Fruit fly (Drosophila melanogaster): ENCODE results near the gene Qtzl.

The Qtzl gene

dm6 chr2L:12005436-12006396, 10.2 kb downstream of the Qtzl start:
- peak; percentile 71 for TF ChIP-seq mirr (GFP tag; optimal IDR thresholded peaks at IDR 0.05)
- TF ChIP-seq CG2889 (GFP tag; IDR thresholded peaks at IDR 0.05): no peak
- TF ChIP-seq E2f2 (GFP tag; IDR thresholded peaks at IDR 0.05): no peak
- TF ChIP-seq Aef1 (GFP tag; IDR thresholded peaks at IDR 0.05): no peak
- no peak for TF ChIP-seq CG4404 (GFP tag; IDR thresholded peaks at IDR 0.05)
- peak; percentile 86 for TF ChIP-seq CG13894 (tag; optimal IDR thresholded peaks at IDR 0.05)
- no peak for TF ChIP-seq Chrac-16 (GFP tag; optimal IDR thresholded peaks at IDR 0.05)
- no peak for TF ChIP-seq Dek (tag; optimal IDR thresholded peaks at IDR 0.05)
- TF ChIP-seq Max (GFP tag; optimal IDR thresholded peaks at IDR 0.05): no peak
- peak; percentile 13 for TF ChIP-seq ftz-f1 (GFP tag; optimal IDR thresholded peaks at IDR 0.05)
- TF ChIP-seq CG5180 (GFP tag; optimal IDR thresholded peaks at IDR 0.05): peak; percentile 36
- peak in 1 of 2 experiments; percentile 20 for TF ChIP-seq Pdp1 (GFP tag; optimal IDR thresholded peaks at IDR 0.05)
- no peak for TF ChIP-seq CG10654 (GFP tag; optimal IDR thresholded peaks at IDR 0.05)
- TF ChIP-seq CrebB (tag; optimal IDR thresholded peaks at IDR 0.05): peak; percentile 3
- no peak for TF ChIP-seq Dip2 (GFP tag; IDR thresholded peaks at IDR 0.05)
- peak; percentile 97 for TF ChIP-seq run (tag; optimal IDR thresholded peaks at IDR 0.05)
- TF ChIP-seq eve (GFP tag; optimal IDR thresholded peaks at IDR 0.05): no peak
- TF ChIP-seq NfI (GFP tag; optimal IDR thresholded peaks at IDR 0.05): peak; percentile 87
- TF ChIP-seq mam (GFP tag; optimal IDR thresholded peaks at IDR 0.05): no peak
- TF ChIP-seq CG15269 (tag; optimal IDR thresholded peaks at IDR 0.05): peak; percentile 41
- peak; percentile 96 for TF ChIP-seq Nf-YC (tag; optimal IDR thresholded peaks at IDR 0.05)
- TF ChIP-seq CG18476 (GFP tag; optimal IDR thresholded peaks at IDR 0.05): no peak
- TF ChIP-seq CG7987 (GFP tag; optimal IDR thresholded peaks at IDR 0.05): peak; percentile 71
- TF ChIP-seq CG10543 (GFP tag; optimal IDR thresholded peaks at IDR 0.05): peak; percentile 98
- TF ChIP-seq abd-A (tag; optimal IDR thresholded peaks at IDR 0.05): peak; percentile 99
- peak; percentile 13 for TF ChIP-seq CG12299 (tag; optimal IDR thresholded peaks at IDR 0.05)
- peak; percentile 61 for TF ChIP-seq exex (tag; optimal IDR thresholded peaks at IDR 0.05)
- no peak for TF ChIP-seq ken (GFP tag; IDR thresholded peaks at IDR 0.05)
- TF ChIP-seq hth (optimal IDR thresholded peaks at IDR 0.05): no peak
- TF ChIP-seq pros (GFP tag; optimal IDR thresholded peaks at IDR 0.05): peak; percentile 50
- no peak for TF ChIP-seq tin (GFP tag; optimal IDR thresholded peaks at IDR 0.05)
- peak; percentile 16 for TF ChIP-seq caup (GFP tag; optimal IDR thresholded peaks at IDR 0.05; ENCODE audit: severe bottlenecking)
- TF ChIP-seq CG4360 (GFP tag; IDR thresholded peaks at IDR 0.05): no peak
- no peak for TF ChIP-seq CG4282 (GFP tag; optimal IDR thresholded peaks at IDR 0.05)
- TF ChIP-seq CG2120 (GFP tag; optimal IDR thresholded peaks at IDR 0.05): no peak
- TF ChIP-seq CG12071 (GFP tag; optimal IDR thresholded peaks at IDR 0.05): no peak
- no peak for TF ChIP-seq pb (GFP tag; optimal IDR thresholded peaks at IDR 0.05)
- TF ChIP-seq CG11695 (GFP tag; IDR thresholded peaks at IDR 0.05): no peak
- TF ChIP-seq Med (GFP tag): peak; percentile 84
- peak in 1 of 2 experiments; percentile 99 for TF ChIP-seq Hr78 (GFP tag; optimal IDR thresholded peaks at IDR 0.05)
- TF ChIP-seq MBD-R2 (GFP tag; IDR thresholded peaks at IDR 0.05): no peak
- TF ChIP-seq hb (GFP tag; IDR thresholded peaks at IDR 0.05; ENCODE audit: partially characterized antibody): no peak
- TF ChIP-seq B-H2 (GFP tag; optimal IDR thresholded peaks at IDR 0.05): peak; percentile 17
- TF ChIP-seq CG15073 (GFP tag; optimal IDR thresholded peaks at IDR 0.05): no peak
- TF ChIP-seq sd (tag; optimal IDR thresholded peaks at IDR 0.05): peak; percentile 93
- TF ChIP-seq CG8944 (GFP tag; optimal IDR thresholded peaks at IDR 0.05): no peak
- peak; percentile 95 for TF ChIP-seq Nf-YB (GFP tag; optimal IDR thresholded peaks at IDR 0.05)
- no peak for TF ChIP-seq Myb (GFP tag; optimal IDR thresholded peaks at IDR 0.05)

Data from whole organism, embryonic.